Worm (Caenorhabditis elegans) whole organism, mixed stage, embryonic: ENCODE measurements around the gene gln-2.

ENCODE experiments used
- bed-3 ChIP-seq: fragments of 200-800 bp; sonication (Bioruptor generic); optimal IDR thresholded peaks from 3 replicates; lab custom pipeline; 2018; ENCODE audit warnings: mild to moderate bottlenecking, missing genetic modification characterization, moderate library complexity, missing compliant biosample characterization
- ceh-43 ChIP-seq: fragments of 200-800 bp; sonication (Bioruptor generic); optimal IDR thresholded peaks from 2 replicates; lab custom pipeline; 2018; ENCODE audit warnings: mild to moderate bottlenecking, missing genetic modification characterization, moderate library complexity, missing compliant biosample characterization
- ces-1 ChIP-seq: fragments of 150-350 bp; optimal IDR thresholded peaks from 2 replicates; lab custom pipeline; 2014; ENCODE audit warnings: missing biosample characterization, missing genetic modification reagents, missing genetic modification characterization
- elt-3 ChIP-seq: fragments of 150-350 bp; optimal IDR thresholded peaks from 2 replicates; lab custom pipeline; 2014; ENCODE audit warnings: missing biosample characterization, missing genetic modification characterization
- flh-1 ChIP-seq: fragments of 200-800 bp; sonication (Bioruptor generic); optimal IDR thresholded peaks from 2 replicates; lab custom pipeline; 2018; ENCODE audit warnings: mild to moderate bottlenecking, missing genetic modification characterization, moderate library complexity, missing compliant biosample characterization
- lin-13 ChIP-seq: fragments of 150-350 bp; optimal IDR thresholded peaks from 2 replicates; lab custom pipeline; 2014; ENCODE audit warnings: missing biosample characterization, missing genetic modification characterization
- lsy-2 ChIP-seq: fragments of 150-350 bp; optimal IDR thresholded peaks from 2 replicates; lab custom pipeline; 2014; ENCODE audit warnings: missing biosample characterization, missing genetic modification characterization
- nhr-28 ChIP-seq: fragments of 150-350 bp; optimal IDR thresholded peaks from 2 replicates; lab custom pipeline; 2014; ENCODE audit warnings: missing biosample characterization, missing genetic modification characterization
- pha-4 ChIP-seq: fragments of 150-350 bp; optimal IDR thresholded peaks from 2 replicates; lab custom pipeline; 2018; ENCODE audit warnings: missing biosample characterization, missing genetic modification reagents, missing genetic modification characterization
- snpc-4 ChIP-seq: fragments of 150-350 bp; optimal IDR thresholded peaks from 2 replicates; lab custom pipeline; 2014; ENCODE audit warnings: missing biosample characterization, missing genetic modification characterization
- sptf-1 ChIP-seq: sonication (generic microtip); optimal IDR thresholded peaks from 2 replicates; lab custom pipeline; 2017; ENCODE audit warnings: mild to moderate bottlenecking, missing genetic modification characterization, moderate library complexity, missing compliant biosample characterization
- unc-120 ChIP-seq: sonication (generic microtip); optimal IDR thresholded peaks from 2 replicates; lab custom pipeline; 2017; ENCODE audit warnings: missing genetic modification characterization, missing compliant biosample characterization; ENCODE audit not compliant: poor library complexity, severe bottlenecking
- unc-62 ChIP-seq: fragments of 150-350 bp; optimal IDR thresholded peaks from 2 replicates; lab custom pipeline; 2014; ENCODE audit warnings: missing biosample characterization, missing genetic modification reagents, missing genetic modification characterization

ce11 chrIII:9963447-9963846 is 18.8 kb upstream of the gln-2 start:
- no peak for TF ChIP-seq lin-13 (tag; lab: Kevin White, UChicago)
- no peak for TF ChIP-seq ceh-43 (GFP tag; lab: Kevin White, UChicago)
- no peak for TF ChIP-seq elt-3
- no peak for TF ChIP-seq lsy-2 (tag; lab: Kevin White, UChicago)
- TF ChIP-seq flh-1 (GFP tag; lab: Kevin White, UChicago) = no peak
- TF ChIP-seq sptf-1 (tag; lab: Kevin White, UChicago) = no peak
- TF ChIP-seq pha-4 (tag; lab: Kevin White, UChicago) = no peak
- no peak for TF ChIP-seq nhr-28 (tag; lab: Kevin White, UChicago)
- TF ChIP-seq snpc-4 (tag; lab: Kevin White, UChicago) = no peak
- TF ChIP-seq bed-3 (GFP tag; lab: Kevin White, UChicago) = no peak
- no peak for TF ChIP-seq ces-1 (GFP tag; lab: Kevin White, UChicago)
- TF ChIP-seq unc-62 (GFP tag; lab: Kevin White, UChicago) = no peak
- TF ChIP-seq unc-120 = no peak
